Worm (Caenorhabditis elegans) whole organism, L3 larva: ENCODE measurements around the gene cyld-1.

Source experiments
- aly-2 ChIP-seq: fragments of 150-350 bp; optimal IDR thresholded peaks from 2 replicates; lab custom pipeline; 2014; ENCODE audit warnings: missing biosample characterization, missing genetic modification characterization
- ceh-82 ChIP-seq: fragments of 150-350 bp; optimal IDR thresholded peaks from 2 replicates; lab custom pipeline; 2014; ENCODE audit warnings: missing biosample characterization, missing genetic modification characterization
- egl-27 ChIP-seq: sonication (generic microtip); optimal IDR thresholded peaks from 4 replicates; lab custom pipeline; 2017; ENCODE audit warnings: missing biosample characterization, missing genetic modification reagents, missing genetic modification characterization
- elt-2 ChIP-seq: sonication (generic microtip); optimal IDR thresholded peaks from 2 replicates; lab custom pipeline; 2016; ENCODE audit warnings: missing genetic modification reagents, mild to moderate bottlenecking, missing genetic modification characterization, missing compliant biosample characterization
- fkh-10 ChIP-seq: sonication (generic microtip); optimal IDR thresholded peaks from 2 replicates; lab custom pipeline; 2017; ENCODE audit warnings: missing biosample characterization, missing genetic modification reagents, missing genetic modification characterization
- nhr-11 ChIP-seq: fragments of 150-350 bp; optimal IDR thresholded peaks from 2 replicates; lab custom pipeline; 2014; ENCODE audit warnings: missing biosample characterization, missing genetic modification characterization
- nhr-237 ChIP-seq: fragments of 150-350 bp; optimal IDR thresholded peaks from 2 replicates; lab custom pipeline; 2014; ENCODE audit warnings: missing biosample characterization, missing genetic modification characterization
- nhr-76 ChIP-seq: fragments of 150-350 bp; sonication (generic microtip); optimal IDR thresholded peaks from 5 replicates; lab custom pipeline; 2014; ENCODE audit warnings: missing biosample characterization, missing genetic modification characterization
- pha-4 ChIP-seq: fragments of 150-350 bp; optimal IDR thresholded peaks from 2 replicates; lab custom pipeline; 2014; ENCODE audit warnings: missing biosample characterization, missing genetic modification reagents, missing genetic modification characterization
- snpc-4 ChIP-seq: fragments of 150-350 bp; optimal IDR thresholded peaks from 2 replicates; lab custom pipeline; 2014; ENCODE audit warnings: missing biosample characterization, missing genetic modification characterization
- unc-62 ChIP-seq: fragments of 150-350 bp; sonication (generic microtip); optimal IDR thresholded peaks from 4 replicates; lab custom pipeline; 2014; ENCODE audit warnings: missing biosample characterization, missing genetic modification reagents, missing genetic modification characterization
- ztf-11 ChIP-seq: fragments of 150-350 bp; optimal IDR thresholded peaks from 2 replicates; lab custom pipeline; 2014; ENCODE audit warnings: missing biosample characterization, missing genetic modification characterization
- ztf-4 ChIP-seq: fragments of 150-350 bp; optimal IDR thresholded peaks from 2 replicates; lab custom pipeline; 2014; ENCODE audit warnings: missing biosample characterization, missing genetic modification characterization

- TF ChIP-seq ceh-82 (tag; lab: Kevin White, UChicago): no peak
- no peak for TF ChIP-seq pha-4 (tag; lab: Kevin White, UChicago)
- no peak for TF ChIP-seq fkh-10
- TF ChIP-seq nhr-76: no peak
- no peak for TF ChIP-seq egl-27
- TF ChIP-seq ztf-4 (tag; lab: Kevin White, UChicago): no peak
- no peak for TF ChIP-seq ztf-11 (tag; lab: Kevin White, UChicago)
- TF ChIP-seq unc-62: no peak
- no peak for TF ChIP-seq snpc-4
- TF ChIP-seq nhr-237 (tag; lab: Kevin White, UChicago): no peak
- TF ChIP-seq elt-2 (tag; lab: Kevin White, UChicago): no peak
- no peak for TF ChIP-seq aly-2 (tag; lab: Kevin White, UChicago)
- no peak for TF ChIP-seq nhr-11
Measured at ce11 chrIII:9912501-9912900, 2.0 kb upstream of the cyld-1 start.
